Worm (Caenorhabditis elegans) whole organism, young adult: Measurements from ENCODE around the gene ZC155.4.

ENCODE experiments used
- B0019.2 ChIP-seq: fragments of 200-800 bp; sonication (Bioruptor generic); conservative IDR thresholded peaks from 2 replicates; pipeline ENCODE4 v1.3.6; 2022; ENCODE audit warnings: missing genetic modification reagents, missing genetic modification characterization, missing compliant biosample characterization
- B0035.1 ChIP-seq: sonication (generic microtip); optimal IDR thresholded peaks from 2 replicates; lab custom pipeline; 2016; ENCODE audit warnings: missing genetic modification characterization, mild to moderate bottlenecking, missing compliant biosample characterization, missing genotype, missing genetic modification reagents
- B0261.1 ChIP-seq: sonication (generic microtip); optimal IDR thresholded peaks from 2 replicates; lab custom pipeline; 2016; ENCODE audit warnings: mild to moderate bottlenecking, missing genetic modification characterization, moderate library complexity, missing compliant biosample characterization
- B0336.3 ChIP-seq: fragments of 200-800 bp; sonication (Bioruptor generic); IDR thresholded peaks from 2 replicates; pipeline ENCODE4 v1.3.6; 2022; ENCODE audit warnings: missing genetic modification characterization, missing compliant biosample characterization
- F10E7.11 ChIP-seq: sonication (generic microtip); optimal IDR thresholded peaks from 2 replicates; lab custom pipeline; 2017; ENCODE audit warnings: mild to moderate bottlenecking, missing genetic modification characterization, moderate library complexity, missing compliant biosample characterization
- F49E8.2 ChIP-seq: sonication (generic microtip); optimal IDR thresholded peaks from 3 replicates; lab custom pipeline; 2017; ENCODE audit warnings: missing genetic modification characterization, mild to moderate bottlenecking, missing compliant biosample characterization, antibody characterized with exemption, moderate library complexity; ENCODE audit not compliant: insufficient read depth
- K11D2.4 ChIP-seq: fragments of 200-800 bp; sonication (Bioruptor generic); IDR thresholded peaks from 2 replicates; pipeline ENCODE4 v1.3.6; 2022; ENCODE audit warnings: missing genetic modification reagents, missing genetic modification characterization, missing compliant biosample characterization
- T07F8.4 ChIP-seq: sonication (generic microtip); optimal IDR thresholded peaks from 2 replicates; lab custom pipeline; 2016; ENCODE audit warnings: mild to moderate bottlenecking, missing genetic modification characterization, moderate library complexity, missing compliant biosample characterization
- Y53F4B.3 ChIP-seq: fragments of 200-800 bp; sonication (Bioruptor generic); IDR thresholded peaks from 2 replicates; pipeline ENCODE4 v1.3.6; 2022; ENCODE audit warnings: missing genetic modification reagents, missing genetic modification characterization, missing compliant biosample characterization
- Y67H2A.10 ChIP-seq: fragments of 200-800 bp; sonication (Bioruptor generic); conservative IDR thresholded peaks from 2 replicates; pipeline ENCODE4 v1.3.6; 2022; ENCODE audit warnings: missing genetic modification reagents, missing genetic modification characterization, missing compliant biosample characterization
- Y95B8A.8 ChIP-seq: fragments of 200-800 bp; sonication (Bioruptor generic); IDR thresholded peaks from 2 replicates; pipeline ENCODE4 v1.3.6; 2022; ENCODE audit warnings: missing genetic modification reagents, missing genetic modification characterization, missing compliant biosample characterization
- ZK185.1 ChIP-seq: sonication (generic microtip); optimal IDR thresholded peaks from 2 replicates; lab custom pipeline; 2016; ENCODE audit warnings: mild to moderate bottlenecking, missing genetic modification characterization, missing compliant biosample characterization; ENCODE audit not compliant: poor library complexity, severe bottlenecking
- atf-7 ChIP-seq: sonication (generic microtip); optimal IDR thresholded peaks from 2 replicates; lab custom pipeline; 2017; ENCODE audit warnings: mild to moderate bottlenecking, missing genetic modification characterization, missing compliant biosample characterization
- attf-3 ChIP-seq: fragments of 200-800 bp; sonication (Bioruptor generic); conservative IDR thresholded peaks from 2 replicates; pipeline ENCODE4 v1.3.6; 2022; ENCODE audit warnings: missing genetic modification reagents, missing genetic modification characterization, missing compliant biosample characterization
- attf-6 ChIP-seq: fragments of 200-800 bp; sonication (Bioruptor generic); IDR thresholded peaks from 2 replicates; pipeline ENCODE4 v1.3.6; 2022; ENCODE audit warnings: missing genetic modification reagents, missing genetic modification characterization, missing compliant biosample characterization
- ceh-27 ChIP-seq: fragments of 200-800 bp; sonication (Bioruptor generic); optimal IDR thresholded peaks from 2 replicates; lab custom pipeline; 2018; ENCODE audit warnings: mild to moderate bottlenecking, missing genetic modification characterization, moderate library complexity, missing compliant biosample characterization
- ceh-79 ChIP-seq: sonication (generic microtip); optimal IDR thresholded peaks from 2 replicates; lab custom pipeline; 2017; ENCODE audit warnings: mild to moderate bottlenecking, missing genetic modification characterization, missing compliant biosample characterization
- chd-7 ChIP-seq: sonication (generic microtip); optimal IDR thresholded peaks from 2 replicates; lab custom pipeline; 2016; ENCODE audit warnings: mild to moderate bottlenecking, missing genetic modification characterization, moderate library complexity, missing compliant biosample characterization
- dpl-1 ChIP-seq: fragments of 150-350 bp; optimal IDR thresholded peaks from 2 replicates; lab custom pipeline; 2014; ENCODE audit warnings: missing biosample characterization, missing genetic modification reagents, missing genetic modification characterization
- efl-1 ChIP-seq: fragments of 150-350 bp; optimal IDR thresholded peaks from 2 replicates; lab custom pipeline; 2014; ENCODE audit warnings: missing biosample characterization, missing genetic modification reagents, missing genetic modification characterization
- egl-18 ChIP-seq: fragments of 200-800 bp; sonication (Bioruptor generic); IDR thresholded peaks from 2 replicates; pipeline ENCODE4 v1.3.6; 2022; ENCODE audit warnings: missing genetic modification reagents, missing genetic modification characterization, missing compliant biosample characterization
- egl-44 ChIP-seq: fragments of 200-800 bp; sonication (Bioruptor generic); IDR thresholded peaks from 2 replicates; pipeline ENCODE4 v1.3.6; 2022; ENCODE audit warnings: missing genetic modification reagents, missing genetic modification characterization, missing compliant biosample characterization
- ekl-4 ChIP-seq: fragments of 200-800 bp; sonication (Bioruptor generic); IDR thresholded peaks from 2 replicates; pipeline ENCODE4 v1.3.6; 2022; ENCODE audit warnings: missing genetic modification reagents, missing genetic modification characterization, missing compliant biosample characterization
- hlh-12 ChIP-seq: sonication (generic microtip); optimal IDR thresholded peaks from 2 replicates; lab custom pipeline; 2016; ENCODE audit warnings: missing genetic modification characterization, missing compliant biosample characterization
- let-526 ChIP-seq: fragments of 200-800 bp; sonication (Bioruptor generic); IDR thresholded peaks from 2 replicates; pipeline ENCODE4 v1.3.6; 2022; ENCODE audit warnings: missing genetic modification reagents, missing genetic modification characterization, missing compliant biosample characterization
- lin-35 ChIP-seq, 3 experiments: fragments of 150-350 bp in 2 of 3; sonication (generic microtip) in 1 of 3; optimal IDR thresholded peaks; 2 replicates each; lab custom pipeline; 2014 to 2018; ENCODE audit warnings: missing biosample characterization in 3 of 3, missing genetic modification characterization in 3 of 3, missing genetic modification reagents in 3 of 3
- lin-40 ChIP-seq: sonication (generic microtip); optimal IDR thresholded peaks from 2 replicates; lab custom pipeline; 2016; ENCODE audit warnings: missing genetic modification characterization, mild to moderate bottlenecking, missing compliant biosample characterization, missing genotype, missing genetic modification reagents
- lsl-1 ChIP-seq: fragments of 200-800 bp; sonication (Bioruptor generic); optimal IDR thresholded peaks from 2 replicates; lab custom pipeline; 2018; ENCODE audit warnings: mild to moderate bottlenecking, missing genetic modification characterization, moderate library complexity, missing compliant biosample characterization
- madf-3 ChIP-seq: fragments of 200-800 bp; sonication (Bioruptor generic); IDR thresholded peaks from 2 replicates; pipeline ENCODE4 v1.3.6; 2022; ENCODE audit warnings: missing genetic modification reagents, missing genetic modification characterization, missing compliant biosample characterization
- madf-6 ChIP-seq: fragments of 200-800 bp; sonication (Bioruptor generic); IDR thresholded peaks from 2 replicates; pipeline ENCODE4 v1.3.6; 2022; ENCODE audit warnings: missing genetic modification reagents, missing genetic modification characterization, missing compliant biosample characterization
- nfya-1 ChIP-seq: sonication (generic microtip); optimal IDR thresholded peaks from 2 replicates; lab custom pipeline; 2017; ENCODE audit warnings: antibody characterized with exemption, missing compliant biosample characterization, missing genetic modification characterization, borderline replicate concordance; ENCODE audit not compliant: insufficient read depth
- nfya-2 ChIP-seq: fragments of 200-800 bp; sonication (Bioruptor generic); IDR thresholded peaks from 2 replicates; pipeline ENCODE4 v1.3.6; 2022; ENCODE audit warnings: missing genetic modification reagents, missing genetic modification characterization, missing compliant biosample characterization
- nfyb-1 ChIP-seq: fragments of 200-800 bp; sonication (Bioruptor generic); IDR thresholded peaks from 2 replicates; pipeline ENCODE4 v1.3.6; 2022; ENCODE audit warnings: missing genetic modification reagents, missing genetic modification characterization, missing compliant biosample characterization
- rec-8 ChIP-seq, 2 experiments: sonication (generic microtip); optimal IDR thresholded peaks; 2 replicates each; lab custom pipeline; 2016; ENCODE audit warnings: mild to moderate bottlenecking in 2 of 2, missing genetic modification characterization in 2 of 2, missing genetic modification reagents in 2 of 2, missing genotype in 2 of 2, missing biosample characterization in 1 of 2, missing compliant biosample characterization in 1 of 2, moderate library complexity in 1 of 2
- sea-2 ChIP-seq: fragments of 200-800 bp; sonication (Bioruptor generic); IDR thresholded peaks from 2 replicates; pipeline ENCODE4 v1.3.6; 2022; ENCODE audit warnings: missing genetic modification characterization, missing compliant biosample characterization
- snpc-1.1 ChIP-seq: sonication (generic microtip); optimal IDR thresholded peaks from 2 replicates; lab custom pipeline; 2017; ENCODE audit warnings: missing genetic modification characterization, mild to moderate bottlenecking, missing compliant biosample characterization, antibody characterized with exemption, moderate library complexity, missing genotype, missing genetic modification reagents; ENCODE audit not compliant: insufficient read depth
- snpc-3.4 ChIP-seq: sonication (generic microtip); optimal IDR thresholded peaks from 2 replicates; lab custom pipeline; 2017; ENCODE audit warnings: missing genetic modification characterization, mild to moderate bottlenecking, missing compliant biosample characterization, antibody characterized with exemption, moderate library complexity, missing genotype, missing genetic modification reagents
- snpc-4 ChIP-seq, 5 experiments: fragments of 150-350 bp in 1 of 5; sonication (generic microtip) in 4 of 5; optimal IDR thresholded peaks; 2 replicates each; lab custom pipeline; 2014 to 2018; ENCODE audit warnings: missing genetic modification characterization in 5 of 5, missing biosample characterization in 3 of 5, antibody characterized with exemption in 2 of 5, mild to moderate bottlenecking in 2 of 5, missing compliant biosample characterization in 2 of 5, missing genotype in 2 of 5, moderate library complexity in 2 of 5, missing genetic modification reagents in 1 of 5
- tbx-9 ChIP-seq: sonication (generic microtip); optimal IDR thresholded peaks from 2 replicates; lab custom pipeline; 2016; ENCODE audit warnings: borderline replicate concordance, missing genetic modification characterization, inconsistent platforms, missing compliant biosample characterization
- tlf-1 ChIP-seq: fragments of 200-800 bp; sonication (Bioruptor generic); optimal IDR thresholded peaks from 2 replicates; lab custom pipeline; 2018; ENCODE audit warnings: mild to moderate bottlenecking, missing genetic modification characterization, missing compliant biosample characterization
- unc-130 ChIP-seq: sonication (generic microtip); optimal IDR thresholded peaks from 2 replicates; lab custom pipeline; 2016; ENCODE audit warnings: missing genetic modification reagents, missing genetic modification characterization, missing compliant biosample characterization
- zfh-2 ChIP-seq: fragments of 200-800 bp; sonication (Bioruptor generic); conservative IDR thresholded peaks from 2 replicates; pipeline ENCODE4 v1.3.6; 2022; ENCODE audit warnings: missing genetic modification reagents, missing genetic modification characterization, missing compliant biosample characterization
- ztf-18 ChIP-seq: sonication (generic microtip); optimal IDR thresholded peaks from 2 replicates; lab custom pipeline; 2016; ENCODE audit warnings: missing genotype, mild to moderate bottlenecking, missing genetic modification characterization, missing compliant biosample characterization
- ztf-22 ChIP-seq: fragments of 200-800 bp; sonication (Bioruptor generic); optimal IDR thresholded peaks from 2 replicates; lab custom pipeline; 2018; ENCODE audit warnings: mild to moderate bottlenecking, missing genetic modification characterization, moderate library complexity, missing compliant biosample characterization
- ztf-25 ChIP-seq: fragments of 200-800 bp; sonication (Bioruptor generic); IDR thresholded peaks from 2 replicates; pipeline ENCODE4 v1.3.6; 2022; ENCODE audit warnings: missing genetic modification reagents, missing genetic modification characterization, missing compliant biosample characterization
- ztf-3 ChIP-seq: fragments of 200-800 bp; sonication (Bioruptor generic); optimal IDR thresholded peaks from 2 replicates; lab custom pipeline; 2018; ENCODE audit warnings: mild to moderate bottlenecking, missing genetic modification characterization, missing compliant biosample characterization
- ztf-6 ChIP-seq: fragments of 200-800 bp; sonication (Bioruptor generic); IDR thresholded peaks from 2 replicates; pipeline ENCODE4 v1.3.6; 2022; ENCODE audit warnings: missing genetic modification reagents, missing genetic modification characterization, missing compliant biosample characterization

ZC155.4 gene

DNA sequence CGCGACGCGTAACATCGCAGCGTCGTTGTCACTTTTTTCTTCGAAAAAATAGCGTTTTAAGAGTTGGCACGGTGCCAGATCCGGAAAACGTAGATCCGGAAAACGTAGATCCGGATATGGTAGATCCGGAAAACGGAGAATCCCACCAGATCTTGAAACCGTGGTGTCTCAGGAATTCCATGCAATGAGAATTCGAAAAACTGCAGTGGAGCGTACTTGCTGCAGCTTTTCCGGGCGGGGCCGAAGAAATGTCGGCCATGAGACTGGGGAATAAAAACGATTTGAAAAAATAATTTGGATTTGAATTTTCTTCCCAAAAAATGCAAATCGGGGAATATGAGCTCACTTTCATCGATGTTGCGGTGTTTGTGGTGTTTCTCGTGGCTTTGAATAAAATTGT, 42.8 kb downstream of the ZC155.4 start, which contains the start of gene K10D2.5 (continued):
- TF ChIP-seq dpl-1 (peak; percentile 77), Y53F4B.3 (GFP tag; lab: Robert Waterston, UW) (peak; percentile 86), ekl-4 (GFP tag; lab: Robert Waterston, UW) (peak; percentile 95), Y95B8A.8 (GFP tag; lab: Robert Waterston, UW) (peak; percentile 97), egl-44 (GFP tag; lab: Robert Waterston, UW) (peak; percentile 66; the same call in 1 of the 2 replicates), F10E7.11 (tag; lab: Kevin White, UChicago) (no peak), ZK185.1 (tag; lab: Kevin White, UChicago) (peak; percentile 97), ztf-22 (GFP tag; lab: Kevin White, UChicago) (peak; percentile 72), nfya-2 (GFP tag; lab: Robert Waterston, UW) (no peak), B0336.3 (GFP tag; lab: Robert Waterston, UW) (peak; percentile 86), B0261.1 (tag; lab: Kevin White, UChicago) (peak; percentile 11), ztf-25 (peak; percentile 100), ztf-3 (GFP tag; lab: Kevin White, UChicago) (no peak), chd-7 (peak; percentile 78), snpc-4 (GFP tag; optimal IDR thresholded peaks at IDR 0.05; lab: Kevin White, UChicago) (no peak), snpc-4 (tag; optimal IDR thresholded peaks at IDR 0.05; lab: Kevin White, UChicago) (peak; percentile 39 to 80 (median 68)), B0035.1 (tag; lab: Kevin White, UChicago) (peak; percentile 31), T07F8.4 (tag; lab: Kevin White, UChicago) (peak; percentile 70), rec-8 (tag; optimal IDR thresholded peaks at IDR 0.05; lab: Kevin White, UChicago) (peak; percentile 89), tlf-1 (GFP tag; lab: Kevin White, UChicago) (peak; percentile 81), attf-6 (GFP tag; lab: Robert Waterston, UW) (peak; percentile 75), lsl-1 (peak; percentile 77), madf-6 (GFP tag; lab: Robert Waterston, UW) (peak; percentile 88), let-526 (peak; percentile 96), madf-3 (GFP tag; lab: Robert Waterston, UW) (peak; percentile 92), nfyb-1 (GFP tag; lab: Robert Waterston, UW) (peak; percentile 94), Y67H2A.10 (peak; percentile 97), K11D2.4 (GFP tag; lab: Robert Waterston, UW) (peak; percentile 94), ztf-18 (tag; lab: Kevin White, UChicago) (peak; percentile 82), snpc-3.4 (peak; percentile 71), ceh-79 (no peak), attf-3 (peak; percentile 85), efl-1 (GFP tag; lab: Kevin White, UChicago) (peak; percentile 78), atf-7 (peak; percentile 55), lin-35 (GFP tag; optimal IDR thresholded peaks at IDR 0.05; lab: Kevin White, UChicago) (peak in 1 of 3 experiments; percentile 80), lin-40 (peak; percentile 80), hlh-12 (tag; lab: Kevin White, UChicago) (no peak), tbx-9 (tag; lab: Kevin White, UChicago) (no peak), B0019.2 (GFP tag; lab: Robert Waterston, UW) (peak; percentile 96), ztf-6 (GFP tag; lab: Robert Waterston, UW) (peak; percentile 94), snpc-1.1 (tag; lab: Kevin White, UChicago) (no peak), nfya-1 (tag; lab: Kevin White, UChicago) (no peak), zfh-2 (GFP tag; lab: Robert Waterston, UW) (peak; percentile 88), unc-130 (GFP tag; lab: Kevin White, UChicago) (peak; percentile 98), F49E8.2 (tag; lab: Kevin White, UChicago) (peak; percentile 90), egl-18 (GFP tag; lab: Robert Waterston, UW) (no peak), sea-2 (GFP tag; lab: Robert Waterston, UW) (no peak), ceh-27 (peak; percentile 99)
